Worm (Caenorhabditis elegans): ENCODE data around the gene Y57A10C.8.

Gene Y57A10C.8

ce11 chrII:12465557-12465956 is 35.9 kb upstream of the Y57A10C.8 start, which contains the start of gene sre-37:
sre-37 (plus strand) TSS chrII:12465857.
- TF ChIP-seq nhr-2 (tag; optimal IDR thresholded peaks at IDR 0.05): no peak
- no peak for TF ChIP-seq tbx-8 (GFP tag; optimal IDR thresholded peaks at IDR 0.05)
- TF ChIP-seq zip-8 (tag; optimal IDR thresholded peaks at IDR 0.05): no peak
- TF ChIP-seq ztf-11 (tag; optimal IDR thresholded peaks at IDR 0.05): no peak
- TF ChIP-seq drap-1 (GFP tag; optimal IDR thresholded peaks at IDR 0.05): no peak
- TF ChIP-seq lsy-2 (tag; optimal IDR thresholded peaks at IDR 0.05): no peak
- TF ChIP-seq nhr-237 (tag; optimal IDR thresholded peaks at IDR 0.05): no peak

ce11 chrII:12462244-12462643 is 32.6 kb upstream of the Y57A10C.8 start, which contains the start of gene F15A4.2:
F15A4.2 (plus strand) TSS chrII:12462544.
- peak; percentile 12 for TF ChIP-seq lsy-2 (tag; optimal IDR thresholded peaks at IDR 0.05)
- peak; percentile 29 for TF ChIP-seq zip-8 (tag; optimal IDR thresholded peaks at IDR 0.05)
- peak; percentile 66 for TF ChIP-seq ceh-39 (tag; optimal IDR thresholded peaks at IDR 0.05)
- TF ChIP-seq ces-1 (GFP tag; optimal IDR thresholded peaks at IDR 0.05): no peak
- no peak for TF ChIP-seq mab-5 (tag; optimal IDR thresholded peaks at IDR 0.05)
- TF ChIP-seq unc-120 (tag; optimal IDR thresholded peaks at IDR 0.05; ENCODE audit: poor library complexity, severe bottlenecking): no peak

ce11 chrII:12460602-12461453 is 31.2 kb upstream of the Y57A10C.8 start, which contains the start of gene tag-280:
tag-280 (plus strand) TSS chrII:12460652.
- TF ChIP-seq blmp-1 (tag; optimal IDR thresholded peaks at IDR 0.05) (no peak), ceh-83 (GFP tag; optimal IDR thresholded peaks at IDR 0.05) (no peak), tbx-8 (GFP tag; optimal IDR thresholded peaks at IDR 0.05) (no peak), unc-62 (GFP tag; optimal IDR thresholded peaks at IDR 0.05) (no peak), ztf-11 (tag; optimal IDR thresholded peaks at IDR 0.05) (no peak), mep-1 (tag; optimal IDR thresholded peaks at IDR 0.05) (no peak), zip-8 (tag; optimal IDR thresholded peaks at IDR 0.05) (no peak)

ce11 chrII:12459422-12459821 is 29.8 kb upstream of the Y57A10C.8 start, which contains the start of gene tag-281:
tag-281 (plus strand) TSS chrII:12459761.
- peak; percentile 9 for TF ChIP-seq lin-13 (tag; optimal IDR thresholded peaks at IDR 0.05)
- peak; percentile 17 for TF ChIP-seq pha-4 (tag; optimal IDR thresholded peaks at IDR 0.05)
- TF ChIP-seq nhr-237 (tag; optimal IDR thresholded peaks at IDR 0.05): peak; percentile 54
- TF ChIP-seq mls-2 (tag; optimal IDR thresholded peaks at IDR 0.05): no peak
- TF ChIP-seq lin-32 (GFP tag; optimal IDR thresholded peaks at IDR 0.05): no peak
- peak; percentile 72 for TF ChIP-seq mep-1 (tag; optimal IDR thresholded peaks at IDR 0.05)
- no peak for TF ChIP-seq unc-62 (GFP tag; optimal IDR thresholded peaks at IDR 0.05)
- no peak for TF ChIP-seq unc-120 (tag; optimal IDR thresholded peaks at IDR 0.05; ENCODE audit: poor library complexity, severe bottlenecking)
- peak; percentile 25 for TF ChIP-seq sptf-1 (tag; optimal IDR thresholded peaks at IDR 0.05)
- TF ChIP-seq unc-39 (tag; optimal IDR thresholded peaks at IDR 0.05): no peak
- TF ChIP-seq ceh-39 (tag; optimal IDR thresholded peaks at IDR 0.05): peak; percentile 37
- no peak for TF ChIP-seq tbx-8 (GFP tag; optimal IDR thresholded peaks at IDR 0.05)
- peak; percentile 70 for TF ChIP-seq ces-1 (GFP tag; optimal IDR thresholded peaks at IDR 0.05)
- TF ChIP-seq lsy-2 (tag; optimal IDR thresholded peaks at IDR 0.05): peak; percentile 82
- peak; percentile 38 for TF ChIP-seq nhr-2 (tag; optimal IDR thresholded peaks at IDR 0.05)
- TF ChIP-seq bed-3 (GFP tag; optimal IDR thresholded peaks at IDR 0.05): no peak

- TF ChIP-seq sptf-1 (tag; optimal IDR thresholded peaks at IDR 0.05) (no peak), hlh-1 (tag; optimal IDR thresholded peaks at IDR 0.05) (no peak), ceh-83 (GFP tag; optimal IDR thresholded peaks at IDR 0.05) (no peak), blmp-1 (tag; optimal IDR thresholded peaks at IDR 0.05) (no peak)
Measured at ce11 chrII:12457275-12457674, 27.6 kb upstream of the Y57A10C.8 start, which contains the start of gene sre-38. sre-38 (plus strand) TSS chrII:12457575.

- TF ChIP-seq ceh-43 (GFP tag; optimal IDR thresholded peaks at IDR 0.05) (no peak), flh-1 (GFP tag; optimal IDR thresholded peaks at IDR 0.05) (no peak), ceh-39 (tag; optimal IDR thresholded peaks at IDR 0.05) (no peak), nhr-237 (tag; optimal IDR thresholded peaks at IDR 0.05) (no peak), lin-13 (tag; optimal IDR thresholded peaks at IDR 0.05) (no peak), lin-32 (GFP tag; optimal IDR thresholded peaks at IDR 0.05) (no peak), zip-8 (tag; optimal IDR thresholded peaks at IDR 0.05) (no peak), cnd-1 (tag; optimal IDR thresholded peaks at IDR 0.05) (no peak), unc-120 (tag; optimal IDR thresholded peaks at IDR 0.05; ENCODE audit: poor library complexity, severe bottlenecking) (no peak), elt-1 (tag; optimal IDR thresholded peaks at IDR 0.05; ENCODE audit: borderline replicate concordance, insufficient read depth) (no peak), mls-2 (tag; optimal IDR thresholded peaks at IDR 0.05) (no peak), sptf-1 (tag; optimal IDR thresholded peaks at IDR 0.05) (no peak), mab-5 (tag; optimal IDR thresholded peaks at IDR 0.05) (no peak), pha-4 (tag; optimal IDR thresholded peaks at IDR 0.05) (no peak), mep-1 (tag; optimal IDR thresholded peaks at IDR 0.05) (no peak)
Measured at ce11 chrII:12456633-12457032, 27.0 kb upstream of the Y57A10C.8 start, which contains the start of gene sre-32. sre-32 (minus strand) TSS chrII:12456733.

Measured in whole organism, mixed stage, embryonic.